Worm (Caenorhabditis elegans) whole organism, young adult: ENCODE results near the gene srsx-24.

Experiments used
- K12H6.12 ChIP-seq: fragments of 200-800 bp; sonication (Bioruptor generic); optimal IDR thresholded peaks from 2 replicates; lab custom pipeline; 2018; ENCODE audit warnings: mild to moderate bottlenecking, missing genetic modification characterization, missing compliant biosample characterization
- ama-1 ChIP-seq, 3 experiments: fragments of 150-350 bp in 1 of 3; sonication (generic microtip) in 2 of 3; optimal IDR thresholded peaks; 2 replicates each; lab custom pipeline; 2014 to 2018; ENCODE audit warnings: missing biosample characterization in 2 of 3, missing genetic modification characterization in 2 of 3, missing genetic modification reagents in 2 of 3
- fkh-3 ChIP-seq: sonication (generic microtip); optimal IDR thresholded peaks from 2 replicates; lab custom pipeline; 2016; ENCODE audit warnings: mild to moderate bottlenecking, missing genetic modification characterization, missing compliant biosample characterization
- him-1 ChIP-seq: sonication (generic microtip); optimal IDR thresholded peaks from 2 replicates; lab custom pipeline; 2016; ENCODE audit warnings: missing genotype, missing genetic modification reagents, missing genetic modification characterization, missing compliant biosample characterization
- snpc-3.4 ChIP-seq: sonication (generic microtip); optimal IDR thresholded peaks from 2 replicates; lab custom pipeline; 2017; ENCODE audit warnings: missing genetic modification characterization, mild to moderate bottlenecking, missing compliant biosample characterization, antibody characterized with exemption, moderate library complexity, missing genotype, missing genetic modification reagents

- TF ChIP-seq snpc-3.4 (tag; lab: Kevin White, UChicago), result no peak
- TF ChIP-seq him-1 (tag; lab: Kevin White, UChicago), result no peak
- TF ChIP-seq K12H6.12 (tag; lab: Kevin White, UChicago), result no peak
- TF ChIP-seq ama-1 (optimal IDR thresholded peaks at IDR 0.05; lab: Kevin White, UChicago), result no peak
- TF ChIP-seq ama-1 (GFP tag; optimal IDR thresholded peaks at IDR 0.05; lab: Kevin White, UChicago), result no peak
- no peak for TF ChIP-seq fkh-3 (tag; lab: Kevin White, UChicago)
Measured at ce11 chrV:7389771-7390170, 10.5 kb upstream of the srsx-24 start, which contains the start of gene C02H6.1.
